Fruit fly (Drosophila melanogaster): ENCODE results near the gene CG10663.
A peak's percentile ranks its signal among the peaks of the same experiment; 100 is the strongest.

CG10663 gene

DNA sequence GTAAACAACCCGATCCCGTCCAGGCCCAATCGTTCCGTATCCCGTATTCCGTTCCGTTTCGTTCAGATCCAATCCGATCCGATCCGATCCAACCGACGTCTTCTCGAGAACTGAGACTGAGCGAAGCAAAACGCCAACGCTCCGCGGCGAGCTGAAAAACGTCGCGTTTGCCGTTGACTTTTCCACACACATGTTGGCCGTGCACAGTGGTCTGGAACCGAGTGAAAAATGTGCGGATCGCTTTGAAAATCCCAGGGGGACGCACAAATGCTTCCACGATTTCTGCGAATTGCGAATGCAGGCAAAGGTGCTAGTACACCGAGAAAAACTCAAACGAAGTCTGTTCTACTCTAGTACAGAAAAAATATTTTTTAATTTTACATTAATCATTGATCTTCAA lies at the start of gene CG10663:
CG10663 (minus strand) TSS at position 88 of the 400 bp plus-strand sequence.
- TF ChIP-seq CG6854 (GFP tag; optimal IDR thresholded peaks at IDR 0.05), result no peak
- no peak for TF ChIP-seq fd59A (GFP tag; optimal IDR thresholded peaks at IDR 0.05)
- no peak for TF ChIP-seq CG31627 (GFP tag; optimal IDR thresholded peaks at IDR 0.05)
- peak; percentile 76 for TF ChIP-seq svp (GFP tag)
- peak; percentile 2 for TF ChIP-seq CG16779 (tag; optimal IDR thresholded peaks at IDR 0.05)
- peak; percentile 53 for TF ChIP-seq CG15336 (GFP tag; IDR thresholded peaks at IDR 0.05)
- peak; percentile 9 for TF ChIP-seq Met (GFP tag; optimal IDR thresholded peaks at IDR 0.05)
- TF ChIP-seq fd85E (GFP tag; optimal IDR thresholded peaks at IDR 0.05), result no peak
- no peak for TF ChIP-seq Ets21C (GFP tag; optimal IDR thresholded peaks at IDR 0.05)
- no peak for TF ChIP-seq spab (GFP tag; optimal IDR thresholded peaks at IDR 0.05)
- no peak for TF ChIP-seq Eip93F (GFP tag; optimal IDR thresholded peaks at IDR 0.05)
- TF ChIP-seq CG6792 (GFP tag; optimal IDR thresholded peaks at IDR 0.05), result no peak
- peak; percentile 13 for TF ChIP-seq Eip75B (GFP tag; optimal IDR thresholded peaks at IDR 0.05)
- TF ChIP-seq fkh (GFP tag; optimal IDR thresholded peaks at IDR 0.05), result peak; percentile 2
- no peak for TF ChIP-seq CG11902 (GFP tag; optimal IDR thresholded peaks at IDR 0.05)
- peak; percentile 7 for TF ChIP-seq CG3919 (GFP tag; optimal IDR thresholded peaks at IDR 0.05)
- TF ChIP-seq Smox (GFP tag; optimal IDR thresholded peaks at IDR 0.05), result no peak
- TF ChIP-seq vri (GFP tag; optimal IDR thresholded peaks at IDR 0.05), result no peak
- peak; percentile 57 for TF ChIP-seq CG6163 (GFP tag; IDR thresholded peaks at IDR 0.05)
- no peak for TF ChIP-seq CG7368 (GFP tag; optimal IDR thresholded peaks at IDR 0.05)
- no peak; the same call in 2 of the 3 replicates for TF ChIP-seq CG8119 (GFP tag; IDR thresholded peaks at IDR 0.05)
- TF ChIP-seq CG34406 (GFP tag; optimal IDR thresholded peaks at IDR 0.05), result peak; percentile 1
- peak; percentile 38 for TF ChIP-seq OdsH (GFP tag; optimal IDR thresholded peaks at IDR 0.05)
- peak; percentile 1 for TF ChIP-seq esn (GFP tag; optimal IDR thresholded peaks at IDR 0.05)
- TF ChIP-seq CG32006 (GFP tag; optimal IDR thresholded peaks at IDR 0.05), result peak; percentile 37
- TF ChIP-seq Sox14 (GFP tag; optimal IDR thresholded peaks at IDR 0.05), result no peak
- TF ChIP-seq eg (GFP tag; IDR thresholded peaks at IDR 0.05), result no peak; the same call in 1 of the 3 replicates
- no peak for TF ChIP-seq CG10669 (GFP tag; optimal IDR thresholded peaks at IDR 0.05)
- TF ChIP-seq Sox102F (GFP tag; optimal IDR thresholded peaks at IDR 0.05), result no peak
- no peak for TF ChIP-seq dsx (GFP tag; optimal IDR thresholded peaks at IDR 0.05; ENCODE audit: poor library complexity, severe bottlenecking)
- no peak for TF ChIP-seq topi (GFP tag; optimal IDR thresholded peaks at IDR 0.05)
- peak; percentile 12 for TF ChIP-seq CG6276 (GFP tag; optimal IDR thresholded peaks at IDR 0.05)
- TF ChIP-seq Gug (GFP tag; IDR thresholded peaks at IDR 0.05), result peak; percentile 23; the same call in 1 of the 2 replicates
- TF ChIP-seq Blimp-1 (GFP tag; optimal IDR thresholded peaks at IDR 0.05), result no peak
- no peak for TF ChIP-seq cyc (GFP tag; optimal IDR thresholded peaks at IDR 0.05)
- TF ChIP-seq Ets96B (tag; optimal IDR thresholded peaks at IDR 0.05), result no peak
- TF ChIP-seq Hr39 (GFP tag; optimal IDR thresholded peaks at IDR 0.05), result no peak
- TF ChIP-seq CG9139 (GFP tag; optimal IDR thresholded peaks at IDR 0.05), result no peak
- no peak for TF ChIP-seq CG8632 (GFP tag; optimal IDR thresholded peaks at IDR 0.05)
- no peak for TF ChIP-seq salr (GFP tag; optimal IDR thresholded peaks at IDR 0.05)
- peak; percentile 46 for TF ChIP-seq Hr4 (GFP tag; optimal IDR thresholded peaks at IDR 0.05)
- peak; percentile 31 for TF ChIP-seq pdm3 (GFP tag; optimal IDR thresholded peaks at IDR 0.05)
- TF ChIP-seq net (GFP tag; optimal IDR thresholded peaks at IDR 0.05), result no peak
- no peak for TF ChIP-seq CG6808 (GFP tag; optimal IDR thresholded peaks at IDR 0.05)
- TF ChIP-seq CG1621 (tag; optimal IDR thresholded peaks at IDR 0.05), result no peak
- TF ChIP-seq CG3032 (tag; optimal IDR thresholded peaks at IDR 0.05), result no peak
- no peak for TF ChIP-seq Hr38 (GFP tag; optimal IDR thresholded peaks at IDR 0.05)
- peak; percentile 25 for TF ChIP-seq acj6 (GFP tag; optimal IDR thresholded peaks at IDR 0.05)
- TF ChIP-seq Lpt (GFP tag; optimal IDR thresholded peaks at IDR 0.05), result no peak
- TF ChIP-seq CG8319 (GFP tag; optimal IDR thresholded peaks at IDR 0.05), result no peak
- TF ChIP-seq CG4318 (GFP tag; optimal IDR thresholded peaks at IDR 0.05), result no peak
- peak; percentile 79 for TF ChIP-seq Eip78C (GFP tag)
- TF ChIP-seq dac (GFP tag; optimal IDR thresholded peaks at IDR 0.05), result no peak
